Worm (Caenorhabditis elegans): Measurements from ENCODE around the gene Y40B10A.5.

DNA sequence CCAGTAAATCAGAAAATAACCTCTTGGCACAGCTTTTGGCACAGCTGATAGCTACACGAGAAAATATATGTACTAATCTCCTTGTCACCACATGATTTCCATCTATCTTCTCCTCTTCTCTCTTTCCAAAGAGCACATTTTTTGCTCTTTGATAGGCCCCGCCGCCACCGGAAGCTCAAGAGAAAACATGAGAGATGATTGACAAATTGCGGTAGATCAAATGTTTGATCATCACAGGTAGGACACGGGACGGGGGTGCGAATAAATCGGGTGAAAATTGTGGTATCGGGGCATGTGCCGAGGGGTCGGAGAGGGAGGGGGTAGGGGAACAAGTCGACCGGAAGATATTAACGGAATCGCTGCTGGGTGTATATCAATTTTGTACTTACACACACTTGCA is 30.2 kb upstream of the Y40B10A.5 start:
- TF ChIP-seq ZK546.5 (tag; optimal IDR thresholded peaks at IDR 0.05) (no peak), unc-39 (tag; optimal IDR thresholded peaks at IDR 0.05) (no peak), sma-3 (GFP tag; optimal IDR thresholded peaks at IDR 0.05) (no peak), mdl-1 (tag; optimal IDR thresholded peaks at IDR 0.05) (no peak), nhr-6 (tag; optimal IDR thresholded peaks at IDR 0.05) (no peak), snpc-4 (tag; optimal IDR thresholded peaks at IDR 0.05) (no peak), ama-1 (optimal IDR thresholded peaks at IDR 0.05) (no peak), R02D3.7 (tag; optimal IDR thresholded peaks at IDR 0.05) (no peak), ceh-82 (tag; optimal IDR thresholded peaks at IDR 0.05) (no peak), zag-1 (tag; optimal IDR thresholded peaks at IDR 0.05) (no peak), unc-55 (GFP tag; optimal IDR thresholded peaks at IDR 0.05) (no peak), Y55F3AM.14 (GFP tag; optimal IDR thresholded peaks at IDR 0.05) (no peak), skn-1 (tag; optimal IDR thresholded peaks at IDR 0.05) (no peak), sem-4 (tag; optimal IDR thresholded peaks at IDR 0.05) (peak; percentile 26)

Measured in whole organism, L2 larva.